Fruit fly (Drosophila melanogaster): ENCODE data around the gene CG42750.
A peak's percentile ranks its signal among the peaks of the same experiment; 100 is the strongest.

Gene CG42750

dm6 chr2L:18150393-18151133 is 125.0 kb downstream of the CG42750 start:
- TF ChIP-seq CG8301 (tag; optimal IDR thresholded peaks at IDR 0.05) (peak; percentile 49), CG9948 (tag; optimal IDR thresholded peaks at IDR 0.05) (no peak), CG13204 (GFP tag; optimal IDR thresholded peaks at IDR 0.05) (peak; percentile 92), EcR (GFP tag; optimal IDR thresholded peaks at IDR 0.05) (peak; percentile 74), gl (tag; optimal IDR thresholded peaks at IDR 0.05) (peak; percentile 92), Ets98B (GFP tag; IDR thresholded peaks at IDR 0.05) (peak; percentile 20; the same call in 1 of the 2 replicates), Pif1A (GFP tag; optimal IDR thresholded peaks at IDR 0.05) (peak; percentile 54), CG15710 (tag; optimal IDR thresholded peaks at IDR 0.05) (peak; percentile 18), CG12605 (GFP tag; IDR thresholded peaks at IDR 0.05) (0 out of 2 replicates have a peak, but pooled peaks have one; percentile 10), fd96Ca (GFP tag; IDR thresholded peaks at IDR 0.05) (peak; percentile 81), Snoo (tag; optimal IDR thresholded peaks at IDR 0.05) (no peak), Pif1B (GFP tag; optimal IDR thresholded peaks at IDR 0.05) (no peak), CG14655 (GFP tag; optimal IDR thresholded peaks at IDR 0.05) (peak; percentile 41), CG34367 (tag; optimal IDR thresholded peaks at IDR 0.05) (peak; percentile 23), CG32121 (GFP tag; IDR thresholded peaks at IDR 0.05) (peak; percentile 57; the same call in 1 of the 2 replicates), CG10348 (GFP tag; IDR thresholded peaks at IDR 0.05) (0 out of 2 replicates have a peak, but pooled peaks have one; percentile 22), D1 (tag; optimal IDR thresholded peaks at IDR 0.05) (no peak), CG17806 (tag; optimal IDR thresholded peaks at IDR 0.05) (no peak), rn (GFP tag; IDR thresholded peaks at IDR 0.05) (peak; percentile 30; the same call in 1 of the 2 replicates), CG8159 (tag; optimal IDR thresholded peaks at IDR 0.05) (no peak), CG4496 (GFP tag; IDR thresholded peaks at IDR 0.05) (peak; percentile 74)

- no peak for TF ChIP-seq CG8301 (tag; optimal IDR thresholded peaks at IDR 0.05)
- no peak for TF ChIP-seq CG34367 (tag; optimal IDR thresholded peaks at IDR 0.05)
- no peak for TF ChIP-seq CG9948 (tag; optimal IDR thresholded peaks at IDR 0.05)
- TF ChIP-seq Ets98B (GFP tag; IDR thresholded peaks at IDR 0.05) = no peak
Measured at dm6 chr2L:18149903-18150302, 125.7 kb downstream of the CG42750 start.

- peak; percentile 25 for TF ChIP-seq CG8159 (tag; optimal IDR thresholded peaks at IDR 0.05)
- TF ChIP-seq CG32121 (GFP tag; IDR thresholded peaks at IDR 0.05) = 0 out of 2 replicates have a peak, but pooled peaks have one; percentile 20
- TF ChIP-seq gl (tag; optimal IDR thresholded peaks at IDR 0.05) = peak; percentile 36
- TF ChIP-seq Snoo (tag; optimal IDR thresholded peaks at IDR 0.05) = no peak
- TF ChIP-seq CG8301 (tag; optimal IDR thresholded peaks at IDR 0.05) = no peak
- TF ChIP-seq Ets98B (GFP tag; IDR thresholded peaks at IDR 0.05) = peak; percentile 26
- no peak for TF ChIP-seq CG10348 (GFP tag; IDR thresholded peaks at IDR 0.05)
Measured at dm6 chr2L:18148552-18149219, 126.9 kb downstream of the CG42750 start.

dm6 chr2L:18147511-18148072 is 128.0 kb downstream of the CG42750 start:
- TF ChIP-seq CG8301 (tag; optimal IDR thresholded peaks at IDR 0.05) (no peak), CG13204 (GFP tag; optimal IDR thresholded peaks at IDR 0.05) (no peak), Pif1A (GFP tag; optimal IDR thresholded peaks at IDR 0.05) (no peak)

dm6 chr2L:18146618-18147099 is 128.9 kb downstream of the CG42750 start:
- TF ChIP-seq Pif1A (GFP tag; optimal IDR thresholded peaks at IDR 0.05) = peak; percentile 70
- no peak for TF ChIP-seq Snoo (tag; optimal IDR thresholded peaks at IDR 0.05)
- TF ChIP-seq CG34367 (tag; optimal IDR thresholded peaks at IDR 0.05) = peak; percentile 17
- no peak for TF ChIP-seq fd96Ca (GFP tag; IDR thresholded peaks at IDR 0.05)
- no peak; the same call in 2 of the 3 replicates for TF ChIP-seq CG4496 (GFP tag; IDR thresholded peaks at IDR 0.05)
- TF ChIP-seq D1 (tag; optimal IDR thresholded peaks at IDR 0.05) = peak; percentile 8
- TF ChIP-seq CG17806 (tag; optimal IDR thresholded peaks at IDR 0.05) = peak; percentile 42
- peak; percentile 78 for TF ChIP-seq CG8159 (tag; optimal IDR thresholded peaks at IDR 0.05)
- 0 out of 2 replicates have a peak, but pooled peaks have one; percentile 32 for TF ChIP-seq CG32121 (GFP tag; IDR thresholded peaks at IDR 0.05)
- TF ChIP-seq gl (tag; optimal IDR thresholded peaks at IDR 0.05) = no peak
- no peak for TF ChIP-seq rn (GFP tag; IDR thresholded peaks at IDR 0.05)
- TF ChIP-seq CG9948 (tag; optimal IDR thresholded peaks at IDR 0.05) = peak; percentile 60
- no peak for TF ChIP-seq CG13204 (GFP tag; optimal IDR thresholded peaks at IDR 0.05)
- peak; percentile 30; the same call in 1 of the 2 replicates for TF ChIP-seq CG10348 (GFP tag; IDR thresholded peaks at IDR 0.05)
- TF ChIP-seq CG15710 (tag; optimal IDR thresholded peaks at IDR 0.05) = peak; percentile 77
- peak; percentile 15 for TF ChIP-seq Ets98B (GFP tag; IDR thresholded peaks at IDR 0.05)
- TF ChIP-seq CG12605 (GFP tag; IDR thresholded peaks at IDR 0.05) = no peak
- TF ChIP-seq CG14655 (GFP tag; optimal IDR thresholded peaks at IDR 0.05) = peak; percentile 66
- TF ChIP-seq CG8301 (tag; optimal IDR thresholded peaks at IDR 0.05) = peak; percentile 60
- TF ChIP-seq Pif1B (GFP tag; optimal IDR thresholded peaks at IDR 0.05) = peak; percentile 60
- peak; percentile 19 for TF ChIP-seq EcR (GFP tag; optimal IDR thresholded peaks at IDR 0.05)
